Fruit fly (Drosophila melanogaster): ENCODE data around the gene chinmo.
A peak's percentile ranks its signal among the peaks of the same experiment; 100 is the strongest.

The chinmo gene

DNA sequence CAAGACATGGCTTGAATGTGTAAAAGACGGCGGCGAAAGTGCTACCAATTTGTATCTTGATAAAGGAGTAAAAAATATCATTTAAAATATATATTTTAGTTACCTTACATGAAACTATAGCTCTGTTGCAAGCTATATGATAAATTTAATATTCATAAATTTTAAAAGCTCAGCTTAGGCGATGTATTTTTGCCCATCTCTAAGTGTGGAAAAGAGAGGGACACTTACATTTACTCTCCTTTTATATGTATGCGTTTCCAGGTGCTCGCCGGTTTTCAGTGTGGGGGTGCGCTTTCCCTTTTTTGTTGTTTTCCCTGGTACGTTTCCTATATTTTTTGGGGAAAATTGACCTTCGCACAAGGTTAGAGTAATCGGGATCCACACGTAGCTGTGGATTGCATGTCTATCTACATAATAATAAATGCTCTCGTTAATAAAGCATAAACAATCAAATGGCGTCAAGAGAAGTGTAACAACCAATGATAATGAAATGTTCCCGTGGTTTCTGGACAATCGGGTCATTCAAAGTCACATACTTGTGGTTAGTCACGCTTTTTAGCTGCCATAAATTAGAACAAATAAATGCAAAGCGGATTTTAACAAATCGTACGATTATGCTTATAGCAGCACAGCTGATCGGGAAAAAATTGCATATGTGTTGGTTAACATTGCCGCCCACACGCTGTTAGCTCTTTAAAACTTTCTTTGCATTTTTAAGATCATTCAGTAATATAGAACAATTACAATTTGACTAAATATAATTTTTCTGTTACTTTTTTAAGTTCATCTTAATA is 77.0 kb downstream of the chinmo start (continued):
- TF ChIP-seq Taf1 (GFP tag; IDR thresholded peaks at IDR 0.05) (peak; percentile 95), nau (GFP tag; optimal IDR thresholded peaks at IDR 0.05) (peak; percentile 95), CG3995 (GFP tag; optimal IDR thresholded peaks at IDR 0.05) (peak; percentile 36), Spps (tag; optimal IDR thresholded peaks at IDR 0.05) (peak; percentile 84), HmgD (GFP tag; optimal IDR thresholded peaks at IDR 0.05) (no peak), Hand (GFP tag; optimal IDR thresholded peaks at IDR 0.05) (peak; percentile 99), Xrp1 (GFP tag; IDR thresholded peaks at IDR 0.05) (peak; percentile 97), sug (tag; optimal IDR thresholded peaks at IDR 0.05) (peak; percentile 99), CG17568 (GFP tag; optimal IDR thresholded peaks at IDR 0.05) (peak; percentile 97), CG13123 (GFP tag; optimal IDR thresholded peaks at IDR 0.05) (peak; percentile 92), E2f2 (GFP tag; IDR thresholded peaks at IDR 0.05) (peak; percentile 83), zf30C (GFP tag; optimal IDR thresholded peaks at IDR 0.05) (peak; percentile 63), sqz (GFP tag; optimal IDR thresholded peaks at IDR 0.05) (peak; percentile 91), org-1 (GFP tag; optimal IDR thresholded peaks at IDR 0.05) (peak; percentile 97), CG2875 (GFP tag; optimal IDR thresholded peaks at IDR 0.05) (peak; percentile 96), Atf3 (GFP tag; optimal IDR thresholded peaks at IDR 0.05) (peak; percentile 81), CG13424 (tag; optimal IDR thresholded peaks at IDR 0.05) (peak; percentile 99), MBD-R2 (GFP tag; IDR thresholded peaks at IDR 0.05) (peak; percentile 93), Dfd (GFP tag; optimal IDR thresholded peaks at IDR 0.05) (no peak), sob (GFP tag; IDR thresholded peaks at IDR 0.05) (peak; percentile 98), CG18011 (GFP tag; optimal IDR thresholded peaks at IDR 0.05) (peak; percentile 91), her (GFP tag; optimal IDR thresholded peaks at IDR 0.05) (peak; percentile 46), crc (GFP tag; optimal IDR thresholded peaks at IDR 0.05) (no peak), CG6654 (GFP tag; optimal IDR thresholded peaks at IDR 0.05) (peak; percentile 69), CG17912 (GFP tag; optimal IDR thresholded peaks at IDR 0.05) (peak; percentile 90), gcm2 (GFP tag; optimal IDR thresholded peaks at IDR 0.05) (peak; percentile 71), otp (GFP tag; IDR thresholded peaks at IDR 0.05) (peak; percentile 94; the same call in 2 of the 3 replicates), CG6175 (GFP tag; IDR thresholded peaks at IDR 0.05) (peak; percentile 91), H2.0 (GFP tag; IDR thresholded peaks at IDR 0.05) (peak; percentile 94), zfh1 (GFP tag; IDR thresholded peaks at IDR 0.05) (peak; percentile 97), CG15073 (GFP tag; optimal IDR thresholded peaks at IDR 0.05) (peak; percentile 65), Ada2b (GFP tag; IDR thresholded peaks at IDR 0.05) (peak; percentile 96), zen2 (GFP tag; IDR thresholded peaks at IDR 0.05; ENCODE audit: partially characterized antibody) (no peak; the same call in 2 of the 3 replicates), crp (GFP tag; optimal IDR thresholded peaks at IDR 0.05) (no peak), pfk (GFP tag; optimal IDR thresholded peaks at IDR 0.05) (peak; percentile 63), CG2889 (GFP tag; IDR thresholded peaks at IDR 0.05) (peak; percentile 90), CG1024 (GFP tag; IDR thresholded peaks at IDR 0.05) (peak; percentile 72), ase (GFP tag; IDR thresholded peaks at IDR 0.05) (peak; percentile 92), bowl (GFP tag; IDR thresholded peaks at IDR 0.05) (peak; percentile 91), gt (GFP tag; IDR thresholded peaks at IDR 0.05) (peak; percentile 83; the same call in 1 of the 2 replicates), Hr3 (GFP tag; optimal IDR thresholded peaks at IDR 0.05) (peak; percentile 97), Dp (GFP tag; optimal IDR thresholded peaks at IDR 0.05) (peak; percentile 11), HLHmδ (GFP tag; optimal IDR thresholded peaks at IDR 0.05) (no peak), Myb (GFP tag; optimal IDR thresholded peaks at IDR 0.05) (peak; percentile 54), Neu2 (GFP tag; optimal IDR thresholded peaks at IDR 0.05; ENCODE audit: borderline replicate concordance) (no peak), bab2 (GFP tag; optimal IDR thresholded peaks at IDR 0.05) (peak; percentile 89), CG3281 (GFP tag; optimal IDR thresholded peaks at IDR 0.05) (no peak), CG9437 (GFP tag; optimal IDR thresholded peaks at IDR 0.05) (peak; percentile 93), lmd (GFP tag; IDR thresholded peaks at IDR 0.05) (peak; percentile 98), CG4282 (GFP tag; optimal IDR thresholded peaks at IDR 0.05) (peak; percentile 25)
